Fruit fly (Drosophila melanogaster) whole organism, wandering third instar larva: Measurements from ENCODE around the gene CG33648.

Source experiments
- Abd-B ChIP-seq: fragments of >200 bp; optimal IDR thresholded peaks from 2 replicates; lab custom pipeline; 2017; ENCODE audit warnings: missing biosample characterization, missing genetic modification characterization
- CG32264 ChIP-seq: fragments of 200-800 bp; sonication (Bioruptor generic); optimal IDR thresholded peaks from 2 replicates; lab custom pipeline; 2016; ENCODE audit warnings: missing biosample characterization, missing genetic modification characterization
- CG9705 ChIP-seq: fragments of 200-800 bp; sonication (Bioruptor generic); optimal IDR thresholded peaks from 2 replicates; lab custom pipeline; 2018; ENCODE audit warnings: missing biosample characterization, mild to moderate bottlenecking, missing genetic modification characterization
- CrebA ChIP-seq: fragments of 200-800 bp; sonication (Bioruptor generic); optimal IDR thresholded peaks from 2 replicates; lab custom pipeline; 2016; ENCODE audit warnings: missing biosample characterization, mild to moderate bottlenecking, missing genetic modification characterization, borderline replicate concordance
- Dfd ChIP-seq: fragments of >200 bp; optimal IDR thresholded peaks from 2 replicates; lab custom pipeline; 2017; ENCODE audit warnings: missing biosample characterization, missing genetic modification characterization
- Dif ChIP-seq: fragments of 200-275, 200-300 bp; sonication (Bioruptor generic); optimal IDR thresholded peaks from 2 replicates; lab custom pipeline; 2018; ENCODE audit warnings: missing biosample characterization, missing genetic modification characterization; ENCODE audit not compliant: partially characterized antibody
- GATAd ChIP-seq: sonication (Bioruptor generic); optimal IDR thresholded peaks from 2 replicates; lab custom pipeline; 2016; ENCODE audit warnings: missing biosample characterization, missing genetic modification characterization
- HLH106 ChIP-seq: fragments of 200-800 bp; optimal IDR thresholded peaks from 3 replicates; lab custom pipeline; 2019; ENCODE audit warnings: missing biosample characterization, mild to moderate bottlenecking, missing genetic modification characterization, moderate library complexity
- Hnf4 ChIP-seq: fragments of 200-800 bp; sonication (Bioruptor generic); optimal IDR thresholded peaks from 2 replicates; lab custom pipeline; 2016; ENCODE audit warnings: missing biosample characterization, mild to moderate bottlenecking, missing genetic modification characterization
- Hr78 ChIP-seq: fragments of >200 bp; optimal IDR thresholded peaks from 2 replicates; lab custom pipeline; 2017; ENCODE audit warnings: missing biosample characterization, missing genetic modification characterization
- Hr83 ChIP-seq: fragments of 200-300 bp; sonication (Bioruptor generic); optimal IDR thresholded peaks from 2 replicates; lab custom pipeline; 2016; ENCODE audit warnings: missing biosample characterization, mild to moderate bottlenecking, missing genetic modification characterization, moderate library complexity; ENCODE audit not compliant: poor library complexity, severe bottlenecking
- Jra ChIP-seq: sonication (Bioruptor generic); optimal IDR thresholded peaks from 2 replicates; lab custom pipeline; 2016; ENCODE audit warnings: missing biosample characterization, missing genetic modification characterization
- Mio ChIP-seq: sonication (Bioruptor generic); optimal IDR thresholded peaks from 2 replicates; lab custom pipeline; 2016; ENCODE audit warnings: missing biosample characterization, missing genetic modification characterization
- Myc ChIP-seq: fragments of >200 bp; optimal IDR thresholded peaks from 2 replicates; lab custom pipeline; 2017
- N ChIP-seq: fragments of >200 bp; optimal IDR thresholded peaks from 2 replicates; lab custom pipeline; 2018; ENCODE audit warnings: missing biosample characterization, missing external identifiers, missing genetic modification characterization
- OdsH ChIP-seq: fragments of 200-800 bp; sonication (Bioruptor generic); optimal IDR thresholded peaks from 2 replicates; lab custom pipeline; 2016; ENCODE audit warnings: missing biosample characterization, mild to moderate bottlenecking, missing genetic modification characterization
- Rel ChIP-seq, 2 experiments: fragments of 200-800 bp; sonication (Bioruptor generic) in 1 of 2; optimal IDR thresholded peaks; 2 replicates in 1 of 2; 3 replicates in 1 of 2; lab custom pipeline; 2016 to 2019; ENCODE audit warnings: mild to moderate bottlenecking in 2 of 2, missing biosample characterization in 2 of 2, missing genetic modification characterization in 2 of 2, moderate library complexity in 1 of 2
- Sp1 ChIP-seq: fragments of 200-800 bp; sonication (Bioruptor generic); optimal IDR thresholded peaks from 3 replicates; lab custom pipeline; 2019; ENCODE audit warnings: missing biosample characterization, mild to moderate bottlenecking, missing genetic modification characterization, moderate library complexity
- Vsx2 ChIP-seq: fragments of 200-300, 225-300 bp; sonication (Bioruptor generic); optimal IDR thresholded peaks from 2 replicates; lab custom pipeline; 2018; ENCODE audit warnings: missing biosample characterization, missing genetic modification characterization; ENCODE audit not compliant: partially characterized antibody
- br ChIP-seq: fragments of 200-800 bp; sonication (Bioruptor generic); optimal IDR thresholded peaks from 2 replicates; lab custom pipeline; 2016; ENCODE audit warnings: missing biosample characterization, missing genetic modification characterization
- brk ChIP-seq: fragments of 200-800 bp; sonication (Bioruptor generic); optimal IDR thresholded peaks from 2 replicates; lab custom pipeline; 2016; ENCODE audit warnings: missing biosample characterization, mild to moderate bottlenecking, missing genetic modification characterization
- dmrt93B ChIP-seq: fragments of 200-800 bp; sonication (Bioruptor generic); optimal IDR thresholded peaks from 2 replicates; lab custom pipeline; 2018; ENCODE audit warnings: missing biosample characterization, mild to moderate bottlenecking, missing genetic modification characterization
- ey ChIP-seq: fragments of 200-800 bp; sonication (Bioruptor generic); optimal IDR thresholded peaks from 2 replicates; lab custom pipeline; 2016; ENCODE audit warnings: missing biosample characterization, missing genetic modification characterization
- foxo ChIP-seq, 2 experiments: fragments of 200-800 bp; sonication (Bioruptor generic); optimal IDR thresholded peaks; 2 replicates in 1 of 2; 3 replicates in 1 of 2; lab custom pipeline; 2016 to 2017; ENCODE audit warnings: missing biosample characterization in 2 of 2, missing genetic modification characterization in 2 of 2
- fru ChIP-seq: fragments of 200-800 bp; sonication (Bioruptor generic); optimal IDR thresholded peaks from 3 replicates; lab custom pipeline; 2016; ENCODE audit warnings: missing biosample characterization, mild to moderate bottlenecking, missing genetic modification characterization
- h ChIP-seq: fragments of 200-800 bp; sonication (Bioruptor generic); optimal IDR thresholded peaks from 3 replicates; lab custom pipeline; 2016; ENCODE audit warnings: missing biosample characterization, mild to moderate bottlenecking, missing genetic modification characterization
- jim ChIP-seq: fragments of 175-275, 200-325 bp; sonication (Bioruptor generic); optimal IDR thresholded peaks from 2 replicates; lab custom pipeline; 2016; ENCODE audit warnings: missing biosample characterization, mild to moderate bottlenecking, missing genetic modification characterization
- lola ChIP-seq: fragments of >200 bp; optimal IDR thresholded peaks from 2 replicates; lab custom pipeline; 2017; ENCODE audit warnings: missing biosample characterization, missing genetic modification characterization
- pan ChIP-seq: fragments of >200 bp; optimal IDR thresholded peaks from 2 replicates; lab custom pipeline; 2017
- psq ChIP-seq: fragments of 200-800 bp; sonication (Bioruptor generic); optimal IDR thresholded peaks from 3 replicates; lab custom pipeline; 2017; ENCODE audit warnings: missing biosample characterization, mild to moderate bottlenecking, missing genetic modification characterization, moderate library complexity
- rgr ChIP-seq: fragments of 200-800 bp; sonication (Bioruptor generic); optimal IDR thresholded peaks from 3 replicates; lab custom pipeline; 2016; ENCODE audit warnings: missing biosample characterization, mild to moderate bottlenecking, missing genetic modification characterization
- sage ChIP-seq: fragments of 200-800 bp; sonication (Bioruptor generic); optimal IDR thresholded peaks from 2 replicates; lab custom pipeline; 2016; ENCODE audit warnings: missing biosample characterization, mild to moderate bottlenecking, missing genetic modification characterization
- sv ChIP-seq: fragments of 200-800 bp; sonication (Bioruptor generic); optimal IDR thresholded peaks from 3 replicates; lab custom pipeline; 2016; ENCODE audit warnings: missing biosample characterization, missing genetic modification characterization
- tai ChIP-seq: sonication (Bioruptor generic); optimal IDR thresholded peaks from 2 replicates; lab custom pipeline; 2016; ENCODE audit warnings: missing biosample characterization, missing genetic modification characterization
- usp ChIP-seq: fragments of >200 bp; optimal IDR thresholded peaks from 2 replicates; lab custom pipeline; 2017; ENCODE audit warnings: missing biosample characterization, missing genetic modification characterization
- woc ChIP-seq: sonication (Bioruptor generic); optimal IDR thresholded peaks from 2 replicates; lab custom pipeline; 2016; ENCODE audit warnings: missing biosample characterization, mild to moderate bottlenecking, missing genetic modification characterization

CG33648 gene

DNA sequence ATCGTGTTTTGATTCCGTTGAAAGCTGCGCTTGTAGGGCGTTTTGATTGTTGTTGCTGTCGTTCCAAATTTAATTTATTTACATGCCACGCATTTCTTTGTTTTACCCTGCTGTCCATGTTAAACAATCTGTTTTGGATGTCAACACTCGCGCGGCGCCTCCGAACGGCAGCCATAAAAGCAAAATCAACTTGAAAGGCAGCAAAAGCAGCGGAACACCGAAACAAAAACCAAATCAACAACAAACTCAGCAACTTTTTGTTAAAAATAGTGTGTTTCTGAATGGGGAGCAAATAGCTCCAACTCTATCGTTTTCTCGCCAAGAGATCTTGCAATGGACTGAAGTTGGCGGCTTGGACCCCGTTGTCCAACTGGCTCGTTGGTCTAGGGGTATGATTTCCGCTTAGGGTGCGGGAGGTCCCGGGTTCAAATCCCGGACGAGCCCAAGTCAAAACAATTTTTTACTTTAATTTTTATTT is 28.6 kb upstream of the CG33648 start:
- no peak for TF ChIP-seq woc (GFP tag; lab: Kevin White, UChicago)
- no peak for TF ChIP-seq sv

DNA sequence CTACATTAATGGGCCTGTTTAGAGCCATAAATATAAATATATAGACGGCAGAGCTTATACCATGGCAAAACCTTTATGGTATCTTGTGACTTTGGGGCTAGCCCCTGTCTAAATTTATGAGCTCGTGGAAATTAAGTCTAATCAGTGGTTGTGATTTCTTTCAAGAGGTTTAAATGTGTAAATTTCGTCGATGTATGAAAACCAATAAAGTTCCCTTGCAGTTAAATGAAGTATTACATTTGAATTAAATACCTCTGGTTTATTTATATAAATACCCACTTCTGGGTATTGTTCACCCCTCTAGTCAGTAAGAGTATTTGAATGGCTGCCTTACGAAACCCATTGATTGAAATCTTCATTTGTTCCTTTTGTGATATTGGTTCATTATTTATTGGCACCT is 27.8 kb upstream of the CG33648 start:
- TF ChIP-seq HLH106 (tag; lab: Kevin White, UChicago): peak; percentile 7
- TF ChIP-seq Rel (GFP tag; optimal IDR thresholded peaks at IDR 0.05; lab: Kevin White, UChicago): no peak
- no peak for TF ChIP-seq Rel (tag; optimal IDR thresholded peaks at IDR 0.05; lab: Kevin White, UChicago)
- TF ChIP-seq h (GFP tag; lab: Kevin White, UChicago): peak; percentile 14
- no peak for TF ChIP-seq foxo (GFP tag; optimal IDR thresholded peaks at IDR 0.05; lab: Kevin White, UChicago)

DNA sequence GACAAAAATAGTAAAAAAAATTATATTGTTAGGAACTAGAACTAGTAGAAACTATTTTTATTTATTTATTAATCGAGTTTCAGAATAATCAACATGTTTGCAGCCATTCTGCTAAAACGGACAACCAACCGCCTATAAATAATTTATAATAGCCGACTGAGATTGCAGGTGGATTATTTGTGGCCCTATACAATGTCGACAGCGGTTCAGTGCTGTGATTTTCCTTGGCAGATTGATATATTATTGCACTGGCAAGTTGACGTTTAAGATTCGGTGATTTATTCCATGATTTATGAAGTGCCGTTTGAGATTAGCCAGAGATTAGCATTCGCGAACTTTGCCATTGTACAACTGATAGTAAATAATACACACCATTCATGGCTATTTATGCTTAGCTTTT is 27.2 kb upstream of the CG33648 start:
- TF ChIP-seq dmrt93B (GFP tag; lab: Kevin White, UChicago): no peak
- no peak for TF ChIP-seq lola (GFP tag; lab: Kevin White, UChicago)
- TF ChIP-seq, all 38 proteins: peak for 0

DNA sequence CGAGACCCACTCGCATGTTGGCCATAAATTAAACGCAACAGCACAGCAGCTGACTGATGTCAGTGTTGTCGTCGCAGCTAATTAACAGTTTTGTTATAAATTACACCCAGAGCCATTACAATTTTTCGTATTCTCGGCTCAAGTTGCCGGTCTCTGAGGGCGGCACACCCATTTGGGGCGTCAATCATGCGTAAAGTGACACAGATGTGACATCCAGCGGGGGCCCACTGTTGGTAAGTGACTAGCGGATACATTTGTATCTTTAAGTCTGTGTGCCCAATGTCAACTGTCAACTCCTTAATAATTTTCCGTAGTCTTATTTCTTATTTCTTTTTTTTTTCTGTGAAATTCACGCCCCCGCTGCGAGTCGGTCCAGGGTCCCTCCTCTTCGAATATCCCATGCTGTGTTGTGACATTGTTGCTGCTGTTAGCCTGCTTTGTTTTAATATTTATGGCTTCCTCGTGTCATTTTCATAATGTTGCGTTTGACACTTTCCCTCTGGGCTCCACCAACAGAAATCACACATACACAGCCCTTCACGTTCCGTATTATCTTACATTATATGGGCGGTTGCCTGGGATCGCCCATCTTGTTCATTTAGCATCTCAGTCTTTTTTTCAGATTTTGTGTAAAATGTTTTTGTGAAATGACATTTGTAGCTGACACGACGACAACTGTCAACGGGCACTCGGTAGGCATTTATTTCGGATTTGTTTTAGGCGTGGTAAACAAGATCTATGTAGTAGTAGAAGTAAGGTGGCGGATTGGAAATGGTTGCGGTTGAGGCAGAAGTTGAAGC is 26.5 kb upstream of the CG33648 start:
- TF ChIP-seq Vsx2 (GFP tag; lab: Kevin White, UChicago): no peak
- no peak for TF ChIP-seq psq (GFP tag; lab: Kevin White, UChicago)
- TF ChIP-seq ey (GFP tag; lab: Kevin White, UChicago): no peak
- no peak for TF ChIP-seq h (GFP tag; lab: Kevin White, UChicago)
- TF ChIP-seq OdsH: no peak
- no peak for TF ChIP-seq Mio
- no peak for TF ChIP-seq fru (GFP tag; lab: Kevin White, UChicago)
- no peak for TF ChIP-seq Rel (GFP tag; optimal IDR thresholded peaks at IDR 0.05; lab: Kevin White, UChicago)
- TF ChIP-seq Rel (tag; optimal IDR thresholded peaks at IDR 0.05; lab: Kevin White, UChicago): no peak
- no peak for TF ChIP-seq GATAd
- TF ChIP-seq CrebA (GFP tag; lab: Kevin White, UChicago): no peak
- TF ChIP-seq Hr78: no peak
- no peak for TF ChIP-seq lola (GFP tag; lab: Kevin White, UChicago)
- TF ChIP-seq Abd-B (GFP tag; lab: Kevin White, UChicago): no peak
- no peak for TF ChIP-seq woc (GFP tag; lab: Kevin White, UChicago)
- no peak for TF ChIP-seq brk (GFP tag; lab: Kevin White, UChicago)

DNA sequence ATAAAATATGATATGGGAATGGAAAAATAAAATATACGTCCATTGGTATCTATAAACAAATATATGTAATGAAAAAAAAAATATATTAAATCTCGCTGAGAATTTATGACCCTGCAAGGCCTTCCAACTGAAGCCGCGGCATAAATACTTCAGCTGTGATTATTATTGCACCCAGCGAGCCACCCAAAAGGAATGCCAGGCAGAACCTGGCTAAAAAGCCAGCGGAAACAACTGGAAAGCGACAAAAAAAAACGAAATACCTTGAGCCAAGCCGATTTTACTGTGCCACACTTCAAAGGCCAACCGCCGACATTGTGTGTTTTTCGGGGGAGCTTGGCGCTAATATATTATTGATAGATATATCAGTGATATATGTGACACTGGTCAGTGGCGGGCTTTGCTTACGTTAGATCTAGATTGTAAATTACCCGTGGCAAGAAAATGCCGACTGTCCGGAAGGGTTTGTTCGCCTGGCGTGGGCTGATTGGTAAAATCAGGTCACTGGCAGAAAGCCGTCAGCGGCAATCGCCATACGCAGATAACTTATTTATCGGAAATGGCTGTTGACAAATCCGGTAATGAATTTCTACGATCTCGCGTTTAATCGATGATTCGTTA is 25.6 kb upstream of the CG33648 start:
- TF ChIP-seq Dif (GFP tag; lab: Kevin White, UChicago): no peak
- TF ChIP-seq psq (GFP tag; lab: Kevin White, UChicago): no peak
- no peak for TF ChIP-seq pan (lab: Kevin White, UChicago)
- no peak for TF ChIP-seq jim (GFP tag; lab: Kevin White, UChicago)
- no peak for TF ChIP-seq Sp1 (GFP tag; lab: Kevin White, UChicago)
- no peak for TF ChIP-seq GATAd

DNA sequence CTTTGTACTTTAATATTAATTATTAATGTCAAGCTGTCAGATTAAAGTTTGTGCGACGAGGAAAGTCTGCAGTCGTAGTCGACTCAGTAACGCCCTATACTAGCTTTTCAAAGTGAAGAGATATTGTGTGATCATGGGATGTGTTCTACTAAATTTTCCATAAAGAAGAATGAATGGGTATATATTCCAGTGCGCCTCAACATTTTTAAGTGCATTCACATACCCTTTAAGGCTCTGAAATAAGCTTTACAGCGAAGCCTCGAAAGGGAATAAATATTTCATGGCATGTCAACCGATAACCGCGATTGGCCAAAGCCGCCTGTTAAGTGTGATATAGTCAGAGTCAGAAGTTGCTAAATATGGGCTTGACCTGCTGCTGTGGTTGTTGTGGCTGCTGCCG is 25.0 kb upstream of the CG33648 start:
- TF ChIP-seq brk (GFP tag; lab: Kevin White, UChicago) (no peak), h (GFP tag; lab: Kevin White, UChicago) (peak; percentile 3), N (no peak), usp (GFP tag; lab: Kevin White, UChicago) (no peak), dmrt93B (GFP tag; lab: Kevin White, UChicago) (no peak), Hnf4 (GFP tag; lab: Kevin White, UChicago) (no peak), psq (GFP tag; lab: Kevin White, UChicago) (peak; percentile 15), Dfd (no peak), CG9705 (GFP tag; lab: Kevin White, UChicago) (no peak), Dif (GFP tag; lab: Kevin White, UChicago) (no peak), tai (no peak), Jra (GFP tag; lab: Kevin White, UChicago) (no peak), Myc (lab: Kevin White, UChicago) (no peak), CrebA (GFP tag; lab: Kevin White, UChicago) (no peak), lola (GFP tag; lab: Kevin White, UChicago) (no peak), Hr83 (GFP tag; lab: Kevin White, UChicago) (no peak), CG32264 (no peak), sage (GFP tag; lab: Kevin White, UChicago) (no peak), rgr (no peak), foxo (GFP tag; optimal IDR thresholded peaks at IDR 0.05; lab: Kevin White, UChicago) (peak in 1 of 2 experiments; percentile 27), sv (no peak), woc (GFP tag; lab: Kevin White, UChicago) (no peak), ey (GFP tag; lab: Kevin White, UChicago) (peak; percentile 23), OdsH (no peak), pan (lab: Kevin White, UChicago) (no peak), Hr78 (no peak), fru (GFP tag; lab: Kevin White, UChicago) (peak; percentile 18), br (peak; percentile 42)
